Fruit fly (Drosophila melanogaster): ENCODE data around the gene CG43394.

Gene CG43394

dm6 chr2L:8164219-8164618 is 18.7 kb downstream of the CG43394 start (continued):
- peak; percentile 54 for TF ChIP-seq CG15514 (GFP tag; optimal IDR thresholded peaks at IDR 0.05)
- peak; percentile 61 for TF ChIP-seq CG10543 (GFP tag; optimal IDR thresholded peaks at IDR 0.05)
- no peak for TF ChIP-seq zen2 (GFP tag; IDR thresholded peaks at IDR 0.05; ENCODE audit: partially characterized antibody)
- TF ChIP-seq luna (GFP tag; optimal IDR thresholded peaks at IDR 0.05): peak; percentile 20
- no peak for TF ChIP-seq Aef1 (GFP tag; IDR thresholded peaks at IDR 0.05)
- TF ChIP-seq CG9817 (tag; optimal IDR thresholded peaks at IDR 0.05): peak; percentile 34
- no peak for TF ChIP-seq CG4730 (GFP tag; IDR thresholded peaks at IDR 0.05)
- peak; percentile 58 for TF ChIP-seq Oli (tag; optimal IDR thresholded peaks at IDR 0.05)
- TF ChIP-seq insv (GFP tag; optimal IDR thresholded peaks at IDR 0.05): peak in 1 of 2 experiments; percentile 47
- peak; percentile 84 for TF ChIP-seq sqz (GFP tag; optimal IDR thresholded peaks at IDR 0.05)
- TF ChIP-seq toy (GFP tag; IDR thresholded peaks at IDR 0.05): no peak
- peak in 1 of 2 experiments; percentile 55 for TF ChIP-seq Eip74EF (GFP tag; optimal IDR thresholded peaks at IDR 0.05)
- peak; percentile 88 for TF ChIP-seq nau (GFP tag; optimal IDR thresholded peaks at IDR 0.05)
- TF ChIP-seq NK7.1 (GFP tag; optimal IDR thresholded peaks at IDR 0.05): peak; percentile 65
- TF ChIP-seq CG4282 (GFP tag; optimal IDR thresholded peaks at IDR 0.05): peak; percentile 2
- peak; percentile 58 for TF ChIP-seq CG6854 (GFP tag; optimal IDR thresholded peaks at IDR 0.05)
- peak; percentile 53 for TF ChIP-seq zen (tag; optimal IDR thresholded peaks at IDR 0.05)
- no peak for TF ChIP-seq gro (GFP tag; optimal IDR thresholded peaks at IDR 0.05)
- no peak for TF ChIP-seq ind (GFP tag; optimal IDR thresholded peaks at IDR 0.05)
- peak; percentile 96 for TF ChIP-seq CG2875 (GFP tag; optimal IDR thresholded peaks at IDR 0.05)
- no peak for TF ChIP-seq ro (GFP tag; IDR thresholded peaks at IDR 0.05)
- peak; percentile 63; the same call in 1 of the 3 replicates for TF ChIP-seq z (GFP tag; IDR thresholded peaks at IDR 0.05)
- peak; percentile 81 for TF ChIP-seq CG16863 (GFP tag; optimal IDR thresholded peaks at IDR 0.05)
- peak; percentile 29 to 63 for TF ChIP-seq Pdp1 (GFP tag; optimal IDR thresholded peaks at IDR 0.05)
- no peak for TF ChIP-seq sc (optimal IDR thresholded peaks at IDR 0.05)
- peak; percentile 92 for TF ChIP-seq sc (GFP tag; optimal IDR thresholded peaks at IDR 0.05)
- TF ChIP-seq CG13287 (GFP tag; IDR thresholded peaks at IDR 0.05; ENCODE audit: partially characterized antibody): no peak
- no peak for TF ChIP-seq Poxn (GFP tag; IDR thresholded peaks at IDR 0.05)
- no peak for TF ChIP-seq ab (GFP tag; optimal IDR thresholded peaks at IDR 0.05)
- TF ChIP-seq Lhr (GFP tag; optimal IDR thresholded peaks at IDR 0.05): peak; percentile 84
- TF ChIP-seq ham (GFP tag; IDR thresholded peaks at IDR 0.05): no peak
- no peak for TF ChIP-seq repo (GFP tag; optimal IDR thresholded peaks at IDR 0.05)
- no peak for TF ChIP-seq CG7928 (GFP tag; optimal IDR thresholded peaks at IDR 0.05)
- peak in 1 of 3 experiments; percentile 78 for TF ChIP-seq lola (GFP tag; optimal IDR thresholded peaks at IDR 0.05)
- peak; percentile 85 for TF ChIP-seq CG11398 (GFP tag; optimal IDR thresholded peaks at IDR 0.05)
- peak; percentile 65 for TF ChIP-seq CG15269 (tag; optimal IDR thresholded peaks at IDR 0.05)
- no peak; the same call in 2 of the 3 replicates for TF ChIP-seq CG11093 (GFP tag; IDR thresholded peaks at IDR 0.05)
- TF ChIP-seq CG43689 (GFP tag; IDR thresholded peaks at IDR 0.05): peak; percentile 41; the same call in 1 of the 2 replicates
- peak; percentile 68 for TF ChIP-seq CG18599 (GFP tag; optimal IDR thresholded peaks at IDR 0.05)
- TF ChIP-seq gsb (GFP tag; IDR thresholded peaks at IDR 0.05): 0 out of 2 replicates have a peak, but pooled peaks have one; percentile 11
- TF ChIP-seq seq (GFP tag; IDR thresholded peaks at IDR 0.05): peak; percentile 41; the same call in 1 of the 2 replicates
- no peak for TF ChIP-seq lov (optimal IDR thresholded peaks at IDR 0.05)
- TF ChIP-seq lov (GFP tag; IDR thresholded peaks at IDR 0.05): peak; percentile 90
- TF ChIP-seq Lim3 (GFP tag; IDR thresholded peaks at IDR 0.05): no peak
- no peak for TF ChIP-seq Taf1 (GFP tag; IDR thresholded peaks at IDR 0.05)
- TF ChIP-seq CoRest (tag; optimal IDR thresholded peaks at IDR 0.05): peak; percentile 73
- peak; percentile 75 for TF ChIP-seq bcd (GFP tag; optimal IDR thresholded peaks at IDR 0.05)
- peak; percentile 82 for TF ChIP-seq CG18619 (GFP tag; optimal IDR thresholded peaks at IDR 0.05)
- peak; percentile 88 for TF ChIP-seq lab (GFP tag; optimal IDR thresholded peaks at IDR 0.05)
- TF ChIP-seq salm (tag; optimal IDR thresholded peaks at IDR 0.05): peak; percentile 85

Measured in whole organism, embryonic.